Fruit fly (Drosophila melanogaster): ENCODE measurements around the gene Bcat.

DNA sequence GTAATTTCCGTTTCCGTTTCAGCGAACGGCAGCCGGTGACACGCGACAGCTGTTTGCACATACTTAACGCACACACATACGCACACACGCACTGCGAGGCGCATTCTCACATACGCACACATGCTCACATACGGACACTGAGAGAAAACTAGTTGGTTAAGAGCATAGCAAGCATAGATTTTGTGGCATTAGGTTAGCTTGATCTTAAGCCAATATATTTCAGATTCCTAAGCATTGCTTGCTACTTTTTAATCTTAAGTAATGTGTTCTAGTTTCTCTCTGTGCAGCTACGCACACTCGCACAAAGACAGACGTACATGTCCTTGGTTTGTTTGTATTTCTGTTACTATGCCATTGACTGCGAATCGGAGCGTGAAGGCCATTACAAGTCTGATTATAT, 37.4 kb downstream of the Bcat start:
- TF ChIP-seq usp (GFP tag; optimal IDR thresholded peaks at IDR 0.05) (no peak), pan (optimal IDR thresholded peaks at IDR 0.05) (no peak), CG8478 (optimal IDR thresholded peaks at IDR 0.05) (no peak), psq (optimal IDR thresholded peaks at IDR 0.05) (no peak)

All from whole organism.